Fruit fly (Drosophila melanogaster) whole organism, adult: ENCODE data around the gene CG42394.

ENCODE experiments used
- CG11617 ChIP-seq: fragments of 200-800 bp; sonication (Bioruptor generic); optimal IDR thresholded peaks from 2 replicates; lab custom pipeline; 2017; ENCODE audit warnings: mild to moderate bottlenecking, missing biosample characterization, missing genetic modification reagents, missing genetic modification characterization
- CG12768 ChIP-seq: fragments of 200-800 bp; sonication (Bioruptor generic); optimal IDR thresholded peaks from 2 replicates; lab custom pipeline; 2017; ENCODE audit warnings: missing biosample characterization, missing genetic modification characterization, mild to moderate bottlenecking, moderate library complexity, missing genetic modification reagents
- CG14711 ChIP-seq: fragments of 200-800 bp; sonication (Bioruptor generic); optimal IDR thresholded peaks from 2 replicates; lab custom pipeline; 2018; ENCODE audit warnings: missing biosample characterization, mild to moderate bottlenecking, missing genetic modification characterization, moderate library complexity
- CG1620 ChIP-seq: fragments of 200-800 bp; sonication (Bioruptor generic); optimal IDR thresholded peaks from 2 replicates; lab custom pipeline; 2016; ENCODE audit warnings: missing biosample characterization, missing genetic modification characterization
- CG33017 ChIP-seq: fragments of 200-800 bp; sonication (Bioruptor generic); optimal IDR thresholded peaks from 2 replicates; lab custom pipeline; 2018; ENCODE audit warnings: missing biosample characterization, mild to moderate bottlenecking, missing genetic modification characterization, moderate library complexity
- CG5204 ChIP-seq: fragments of 200-800 bp; sonication (Bioruptor generic); optimal IDR thresholded peaks from 2 replicates; lab custom pipeline; 2016; ENCODE audit warnings: missing biosample characterization, missing genetic modification characterization
- CG7045 ChIP-seq: fragments of 200-800 bp; sonication (Bioruptor generic); optimal IDR thresholded peaks from 2 replicates; lab custom pipeline; 2017; ENCODE audit warnings: missing biosample characterization, mild to moderate bottlenecking, missing genetic modification characterization
- CG7101 ChIP-seq: fragments of 200-800 bp; sonication (Bioruptor generic); optimal IDR thresholded peaks from 2 replicates; lab custom pipeline; 2018; ENCODE audit warnings: missing biosample characterization, mild to moderate bottlenecking, missing genetic modification characterization, moderate library complexity
- Clk ChIP-seq: fragments of 200-800 bp; sonication (Bioruptor generic); optimal IDR thresholded peaks from 2 replicates; lab custom pipeline; 2017; ENCODE audit warnings: missing biosample characterization, missing genetic modification characterization
- Crg-1 ChIP-seq: fragments of 200-800 bp; sonication (Bioruptor generic); optimal IDR thresholded peaks from 2 replicates; lab custom pipeline; 2016; ENCODE audit warnings: missing biosample characterization, missing genetic modification characterization
- Hr96 ChIP-seq: fragments of 200-800 bp; sonication (Bioruptor generic); optimal IDR thresholded peaks from 2 replicates; lab custom pipeline; 2016; ENCODE audit warnings: missing biosample characterization, missing genetic modification characterization
- Mnt ChIP-seq: fragments of 200-800 bp; sonication (Bioruptor generic); optimal IDR thresholded peaks from 2 replicates; lab custom pipeline; 2016; ENCODE audit warnings: missing biosample characterization, mild to moderate bottlenecking, missing genetic modification characterization
- bab1 ChIP-seq: fragments of 200-800 bp; sonication (Bioruptor generic); optimal IDR thresholded peaks from 3 replicates; lab custom pipeline; 2019; ENCODE audit warnings: missing biosample characterization, mild to moderate bottlenecking, missing genetic modification characterization, moderate library complexity
- cic ChIP-seq: fragments of 200-800 bp; sonication (Bioruptor generic); optimal IDR thresholded peaks from 2 replicates; lab custom pipeline; 2017; ENCODE audit warnings: missing biosample characterization, mild to moderate bottlenecking, missing genetic modification characterization, moderate library complexity
- cnc ChIP-seq, 2 experiments: fragments of >200 bp; optimal IDR thresholded peaks; 2 replicates each; lab custom pipeline; 2017
- kay ChIP-seq: fragments of 200-800 bp; sonication (Bioruptor generic); peaks from one replicate; lab custom pipeline; 2016; ENCODE audit warnings: missing biosample characterization, missing genetic modification characterization, borderline replicate concordance
- ovo ChIP-seq: fragments of 200-800 bp; sonication (Bioruptor generic); optimal IDR thresholded peaks from 2 replicates; lab custom pipeline; 2016; ENCODE audit warnings: missing biosample characterization, missing genetic modification characterization
- pad ChIP-seq: fragments of 200-800 bp; sonication (Bioruptor generic); optimal IDR thresholded peaks from 3 replicates; lab custom pipeline; 2017; ENCODE audit warnings: missing biosample characterization, missing genetic modification characterization, mild to moderate bottlenecking, moderate library complexity, missing genetic modification reagents
- tj ChIP-seq: fragments of 200-800 bp; sonication (Bioruptor generic); optimal IDR thresholded peaks from 3 replicates; lab custom pipeline; 2017; ENCODE audit warnings: missing biosample characterization, mild to moderate bottlenecking, missing genetic modification characterization, moderate library complexity
- toe ChIP-seq: fragments of 200-800 bp; sonication (Bioruptor generic); optimal IDR thresholded peaks from 2 replicates; lab custom pipeline; 2016; ENCODE audit warnings: missing biosample characterization, missing genetic modification characterization

CG42394 gene

DNA sequence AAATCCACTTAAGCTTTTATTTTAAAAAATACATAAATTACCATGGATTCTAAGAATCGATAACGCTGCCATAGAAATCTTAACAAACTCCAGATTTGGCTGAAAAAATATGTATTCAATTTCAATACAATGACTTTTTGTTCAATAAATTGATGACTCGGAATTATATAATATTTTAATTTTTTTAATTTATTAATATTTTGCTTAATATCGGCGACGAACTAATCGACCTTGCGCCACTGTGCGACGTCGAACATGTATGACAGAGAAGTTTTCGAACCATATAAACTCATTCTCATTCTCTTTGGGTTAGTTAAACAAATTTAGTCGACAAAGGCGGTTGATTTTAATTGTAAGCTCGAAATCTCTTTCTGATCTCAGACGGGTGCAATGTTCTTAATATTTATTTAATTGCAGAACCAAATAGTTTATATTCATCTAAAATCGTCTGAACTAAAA, at the start of gene CG42394:
CG42394 (plus strand) TSS at position 311 of the 459 bp plus-strand sequence.
- TF ChIP-seq bab1 = peak; percentile 82
- TF ChIP-seq CG7045 (GFP tag; lab: Kevin White, UChicago) = peak; percentile 87
- peak; percentile 40 for TF ChIP-seq Hr96 (GFP tag; lab: Kevin White, UChicago)
- peak; percentile 50 for TF ChIP-seq toe (GFP tag; lab: Kevin White, UChicago)
- no peak for TF ChIP-seq ovo (GFP tag; lab: Kevin White, UChicago)
- TF ChIP-seq cnc (optimal IDR thresholded peaks at IDR 0.05; lab: Kevin White, UChicago) = no peak
- no peak for TF ChIP-seq cic
- no peak for TF ChIP-seq Crg-1 (GFP tag; lab: Kevin White, UChicago)
- TF ChIP-seq CG14711 (tag; lab: Kevin White, UChicago) = peak; percentile 81
- TF ChIP-seq tj (GFP tag; lab: Kevin White, UChicago) = peak; percentile 47
- peak; percentile 79 for TF ChIP-seq kay
- peak; percentile 77 for TF ChIP-seq CG33017
- peak; percentile 78 for TF ChIP-seq CG12768
- peak; percentile 37 for TF ChIP-seq pad (GFP tag; lab: Kevin White, UChicago)
- TF ChIP-seq CG5204 (GFP tag; lab: Kevin White, UChicago) = peak; percentile 66
- TF ChIP-seq CG11617 (GFP tag; lab: Kevin White, UChicago) = peak; percentile 63
- peak; percentile 80 for TF ChIP-seq CG7101 (tag; lab: Kevin White, UChicago)
- peak; percentile 11 for TF ChIP-seq Clk (GFP tag; lab: Kevin White, UChicago)
- no peak for TF ChIP-seq CG1620 (GFP tag; lab: Kevin White, UChicago)
- no peak for TF ChIP-seq Mnt (GFP tag; lab: Kevin White, UChicago)

DNA sequence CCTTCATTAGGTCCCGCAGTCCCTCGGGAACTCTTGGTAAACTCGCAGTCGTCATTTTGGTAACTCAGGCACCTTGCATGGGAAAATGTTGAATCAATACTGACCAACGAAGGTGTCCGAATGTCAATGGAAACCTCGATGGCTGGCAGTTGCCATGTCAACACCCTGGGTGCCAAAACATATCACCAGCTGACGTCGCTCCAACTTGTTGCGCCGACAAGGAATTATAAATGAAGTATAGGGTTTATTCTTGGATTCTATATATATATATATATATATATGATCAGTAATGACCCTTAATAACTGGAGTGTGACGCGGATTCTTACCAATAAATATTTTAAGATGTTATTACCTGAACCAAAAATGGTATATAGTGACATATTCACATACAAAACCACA, 45.8 kb upstream of the CG42394 start, which contains the start of gene CG14692:
CG14692 (minus strand) TSS at position 101 of the 400 bp plus-strand sequence.
- TF ChIP-seq CG1620 (GFP tag; lab: Kevin White, UChicago) = no peak
- TF ChIP-seq CG7045 (GFP tag; lab: Kevin White, UChicago) = no peak
- no peak for TF ChIP-seq bab1
- TF ChIP-seq tj (GFP tag; lab: Kevin White, UChicago) = no peak
- no peak for TF ChIP-seq Crg-1 (GFP tag; lab: Kevin White, UChicago)
- no peak for TF ChIP-seq Clk (GFP tag; lab: Kevin White, UChicago)

dm6 chr3R:10815032-10815431, 34.6 kb upstream of the CG42394 start, which contains the start of the genes CG14693 and TTLL15:
Gene CG14693 (minus strand): TSS chr3R:10815047.
Gene TTLL15 (plus strand): TSS chr3R:10815288.
- TF ChIP-seq kay (peak; percentile 82), CG12768 (no peak)

dm6 chr3R:10826796-10827524, 22.7 kb upstream of the CG42394 start, which contains the start of gene Cad86C:
Gene Cad86C (plus strand): TSS chr3R:10827079.
- TF ChIP-seq CG7045 (GFP tag; lab: Kevin White, UChicago) (peak; percentile 10), toe (GFP tag; lab: Kevin White, UChicago) (no peak), tj (GFP tag; lab: Kevin White, UChicago) (peak; percentile 94), CG5204 (GFP tag; lab: Kevin White, UChicago) (no peak), bab1 (peak; percentile 51)

dm6 chr3R:10828688-10829087, 20.9 kb upstream of the CG42394 start:
- TF ChIP-seq CG33017 (no peak), cnc (optimal IDR thresholded peaks at IDR 0.05; lab: Kevin White, UChicago) (no peak), CG1620 (GFP tag; lab: Kevin White, UChicago) (no peak), CG7101 (tag; lab: Kevin White, UChicago) (no peak), ovo (GFP tag; lab: Kevin White, UChicago) (no peak), CG5204 (GFP tag; lab: Kevin White, UChicago) (no peak), bab1 (no peak), Hr96 (GFP tag; lab: Kevin White, UChicago) (no peak), Crg-1 (GFP tag; lab: Kevin White, UChicago) (no peak), toe (GFP tag; lab: Kevin White, UChicago) (no peak), cic (no peak), kay (no peak), CG14711 (tag; lab: Kevin White, UChicago) (no peak)

- no peak for TF ChIP-seq pad (GFP tag; lab: Kevin White, UChicago)
- TF ChIP-seq cnc (optimal IDR thresholded peaks at IDR 0.05; lab: Kevin White, UChicago) = no peak
- no peak for TF ChIP-seq CG1620 (GFP tag; lab: Kevin White, UChicago)
- no peak for TF ChIP-seq CG5204 (GFP tag; lab: Kevin White, UChicago)
- TF ChIP-seq CG11617 (GFP tag; lab: Kevin White, UChicago) = no peak
- no peak for TF ChIP-seq toe (GFP tag; lab: Kevin White, UChicago)
- TF ChIP-seq Mnt (GFP tag; lab: Kevin White, UChicago) = no peak
- no peak for TF ChIP-seq Hr96 (GFP tag; lab: Kevin White, UChicago)
- TF ChIP-seq CG7101 (tag; lab: Kevin White, UChicago) = no peak
- TF ChIP-seq CG14711 (tag; lab: Kevin White, UChicago) = no peak
- no peak for TF ChIP-seq Clk (GFP tag; lab: Kevin White, UChicago)
- TF ChIP-seq ovo (GFP tag; lab: Kevin White, UChicago) = no peak
- TF ChIP-seq Crg-1 (GFP tag; lab: Kevin White, UChicago) = no peak
- no peak for TF ChIP-seq CG7045 (GFP tag; lab: Kevin White, UChicago)
- TF ChIP-seq tj (GFP tag; lab: Kevin White, UChicago) = no peak
- no peak for TF ChIP-seq kay
- TF ChIP-seq CG12768 = no peak
- TF ChIP-seq cic = no peak
- no peak for TF ChIP-seq bab1
- TF ChIP-seq CG33017 = no peak
These were observed 19.9 kb upstream of the CG42394 start for dm6 chr3R:10829746-10830145.
